Worm (Caenorhabditis elegans): Measurements from ENCODE around the gene T21D12.7.

Gene T21D12.7

ce11 chrIV:291356-291755 is at the start of gene T21D12.7:
Gene T21D12.7 (minus strand): TSS chrIV:291456.
- TF ChIP-seq hpl-2 (GFP tag; optimal IDR thresholded peaks at IDR 0.05) (no peak), sup-37 (GFP tag; optimal IDR thresholded peaks at IDR 0.05) (no peak), ceh-8 (GFP tag; optimal IDR thresholded peaks at IDR 0.05) (no peak), fkh-8 (tag; optimal IDR thresholded peaks at IDR 0.05) (no peak), zag-1 (tag; optimal IDR thresholded peaks at IDR 0.05) (no peak), dsc-1 (tag; optimal IDR thresholded peaks at IDR 0.05) (no peak), lin-39 (tag; optimal IDR thresholded peaks at IDR 0.05) (no peak), isw-1 (GFP tag; IDR thresholded peaks at IDR 0.05) (no peak), skn-1 (tag; optimal IDR thresholded peaks at IDR 0.05) (no peak), dpl-1 (GFP tag; optimal IDR thresholded peaks at IDR 0.05) (no peak), ztf-11 (tag; optimal IDR thresholded peaks at IDR 0.05) (no peak), C34B4.2 (tag; optimal IDR thresholded peaks at IDR 0.05) (no peak), nhr-85 (tag) (no peak), ceh-82 (tag; optimal IDR thresholded peaks at IDR 0.05) (no peak), zip-4 (GFP tag; optimal IDR thresholded peaks at IDR 0.05) (no peak), pax-3 (tag; optimal IDR thresholded peaks at IDR 0.05) (no peak), lsy-2 (tag; optimal IDR thresholded peaks at IDR 0.05) (no peak), hlh-4 (tag; optimal IDR thresholded peaks at IDR 0.05) (no peak), unc-130 (tag; optimal IDR thresholded peaks at IDR 0.05) (no peak), elt-2 (tag; optimal IDR thresholded peaks at IDR 0.05) (no peak)

ce11 chrIV:339508-339907 is 48.3 kb upstream of the T21D12.7 start, which contains the start of gene cdh-8:
Gene cdh-8 (plus strand): TSS chrIV:339808.
- TF ChIP-seq efl-1 (optimal IDR thresholded peaks at IDR 0.05) (no peak), efl-1 (GFP tag; optimal IDR thresholded peaks at IDR 0.05 in 1 of 2) (no peak), egl-13 (tag; optimal IDR thresholded peaks at IDR 0.05) (peak; percentile 8), dsc-1 (tag; optimal IDR thresholded peaks at IDR 0.05) (peak; percentile 34), ceh-82 (tag; optimal IDR thresholded peaks at IDR 0.05) (no peak)

- TF ChIP-seq mab-9 (GFP tag; IDR thresholded peaks at IDR 0.05) (no peak), nhr-84 (tag; optimal IDR thresholded peaks at IDR 0.05) (no peak), fkh-10 (GFP tag; optimal IDR thresholded peaks at IDR 0.05) (no peak), fkh-4 (tag; optimal IDR thresholded peaks at IDR 0.05; ENCODE audit: borderline replicate concordance) (no peak), dpl-1 (GFP tag; optimal IDR thresholded peaks at IDR 0.05) (no peak), zip-4 (GFP tag; optimal IDR thresholded peaks at IDR 0.05) (no peak)
These were observed 47.1 kb upstream of the T21D12.7 start for ce11 chrIV:338192-338831.

- TF ChIP-seq mef-2 (tag; optimal IDR thresholded peaks at IDR 0.05): no peak
- no peak for TF ChIP-seq unc-86 (tag; optimal IDR thresholded peaks at IDR 0.05)
- peak; percentile 50 for TF ChIP-seq elt-2 (tag; optimal IDR thresholded peaks at IDR 0.05)
- TF ChIP-seq vab-15 (tag; optimal IDR thresholded peaks at IDR 0.05): no peak
- TF ChIP-seq lin-39 (tag; optimal IDR thresholded peaks at IDR 0.05): no peak
- TF ChIP-seq tbx-2 (tag; optimal IDR thresholded peaks at IDR 0.05): no peak
- TF ChIP-seq ceh-8 (GFP tag; optimal IDR thresholded peaks at IDR 0.05): no peak
- no peak for TF ChIP-seq dpl-1 (GFP tag; optimal IDR thresholded peaks at IDR 0.05)
- TF ChIP-seq nhr-19 (GFP tag; conservative IDR thresholded peaks at IDR 0.05): no peak
- no peak for TF ChIP-seq unc-62 (GFP tag; optimal IDR thresholded peaks at IDR 0.05)
- no peak for TF ChIP-seq efl-1 (optimal IDR thresholded peaks at IDR 0.05)
- peak in 1 of 2 experiments; percentile 43 for TF ChIP-seq efl-1 (GFP tag; optimal IDR thresholded peaks at IDR 0.05 in 1 of 2)
- peak in 1 of 2 experiments; percentile 27 for TF ChIP-seq lin-35 (GFP tag; optimal IDR thresholded peaks at IDR 0.05)
These were observed 45.9 kb upstream of the T21D12.7 start, which contains the start of gene pxmp-4 for ce11 chrIV:337128-337646. Gene pxmp-4 (minus strand): TSS chrIV:337178.

Data from whole organism, L1 larva.